Worm (Caenorhabditis elegans): ENCODE data around the gene F39E9.14.

The F39E9.14 gene

ce11 chrII:3303582-3303981 lies 13.1 kb upstream of the F39E9.14 start (continued):
- TF ChIP-seq tlp-1 (tag; optimal IDR thresholded peaks at IDR 0.05): no peak
- TF ChIP-seq ces-1 (GFP tag; optimal IDR thresholded peaks at IDR 0.05): no peak

ce11 chrII:3299457-3299856 lies 9.0 kb upstream of the F39E9.14 start, which contains the start of gene btb-22:
Gene btb-22, plus strand, starts transcription at chrII:3299757.
- no peak for TF ChIP-seq efl-1 (optimal IDR thresholded peaks at IDR 0.05)
- peak in 1 of 2 experiments; percentile 66 for TF ChIP-seq efl-1 (GFP tag; optimal IDR thresholded peaks at IDR 0.05 in 1 of 2)
- TF ChIP-seq C34B4.2 (tag; optimal IDR thresholded peaks at IDR 0.05): no peak

ce11 chrII:3297914-3298313 lies 7.5 kb upstream of the F39E9.14 start, which contains the start of gene btb-18:
Gene btb-18, plus strand, starts transcription at chrII:3298214.
- TF ChIP-seq tbx-2 (tag; optimal IDR thresholded peaks at IDR 0.05) (no peak), ceh-90 (tag; optimal IDR thresholded peaks at IDR 0.05) (no peak), lin-14 (GFP tag; optimal IDR thresholded peaks at IDR 0.05) (no peak), irx-1 (tag; optimal IDR thresholded peaks at IDR 0.05) (no peak), nhr-12 (tag; optimal IDR thresholded peaks at IDR 0.05) (no peak), aha-1 (tag; optimal IDR thresholded peaks at IDR 0.05) (no peak), egl-27 (tag; optimal IDR thresholded peaks at IDR 0.05) (no peak), unc-30 (tag; optimal IDR thresholded peaks at IDR 0.05) (no peak), nhr-28 (tag; optimal IDR thresholded peaks at IDR 0.05) (no peak), nhr-76 (tag; optimal IDR thresholded peaks at IDR 0.05) (no peak), C16A3.4 (tag; optimal IDR thresholded peaks at IDR 0.05) (no peak), hlh-4 (tag; optimal IDR thresholded peaks at IDR 0.05) (no peak), mep-1 (tag; optimal IDR thresholded peaks at IDR 0.05) (no peak), lir-3 (tag; optimal IDR thresholded peaks at IDR 0.05; ENCODE audit: poor library complexity) (no peak)

ce11 chrII:3296644-3297043 lies 6.2 kb upstream of the F39E9.14 start, which contains the start of gene btb-16:
Gene btb-16, plus strand, starts transcription at chrII:3296883.
- TF ChIP-seq mef-2 (tag; optimal IDR thresholded peaks at IDR 0.05) (no peak), efl-1 (optimal IDR thresholded peaks at IDR 0.05) (no peak), efl-1 (GFP tag; optimal IDR thresholded peaks at IDR 0.05 in 1 of 2) (peak in 1 of 2 experiments; percentile 77), elt-2 (tag; optimal IDR thresholded peaks at IDR 0.05) (peak; percentile 70), irx-1 (tag; optimal IDR thresholded peaks at IDR 0.05) (no peak), lin-35 (GFP tag; optimal IDR thresholded peaks at IDR 0.05) (peak in 1 of 2 experiments; percentile 22)

ce11 chrII:3295193-3295592 lies 4.7 kb upstream of the F39E9.14 start, which contains the start of gene btb-17:
Gene btb-17, plus strand, starts transcription at chrII:3295405.
- peak; percentile 73 for TF ChIP-seq elt-2 (tag; optimal IDR thresholded peaks at IDR 0.05)
- TF ChIP-seq skn-1 (tag; optimal IDR thresholded peaks at IDR 0.05): no peak
- TF ChIP-seq lin-35 (GFP tag; optimal IDR thresholded peaks at IDR 0.05): peak in 1 of 2 experiments; percentile 27

ce11 chrII:3287073-3287472 lies 3.4 kb downstream of the F39E9.14 start, which contains the start of gene sri-63:
Gene sri-63, plus strand, starts transcription at chrII:3287373.
- no peak for TF ChIP-seq unc-130 (tag; optimal IDR thresholded peaks at IDR 0.05)
- TF ChIP-seq fos-1 (tag; optimal IDR thresholded peaks at IDR 0.05): no peak
- TF ChIP-seq aly-2 (tag; optimal IDR thresholded peaks at IDR 0.05): no peak
- TF ChIP-seq zip-4 (GFP tag; optimal IDR thresholded peaks at IDR 0.05): no peak
- TF ChIP-seq nhr-11 (tag; optimal IDR thresholded peaks at IDR 0.05): no peak
- TF ChIP-seq hpl-2 (GFP tag; optimal IDR thresholded peaks at IDR 0.05): no peak

ce11 chrII:3284558-3284957 lies 5.9 kb downstream of the F39E9.14 start, which contains the start of gene scl-15:
Gene scl-15, minus strand, starts transcription at chrII:3284658.
- no peak for TF ChIP-seq ztf-4 (tag; optimal IDR thresholded peaks at IDR 0.05)
- no peak for TF ChIP-seq C16A3.4 (tag; optimal IDR thresholded peaks at IDR 0.05)
- no peak for TF ChIP-seq efl-1 (optimal IDR thresholded peaks at IDR 0.05)
- no peak for TF ChIP-seq efl-1 (GFP tag; optimal IDR thresholded peaks at IDR 0.05 in 1 of 2)
- TF ChIP-seq nhr-237 (tag; optimal IDR thresholded peaks at IDR 0.05): no peak
- TF ChIP-seq zag-1 (tag; optimal IDR thresholded peaks at IDR 0.05): no peak
- TF ChIP-seq lsy-2 (tag; optimal IDR thresholded peaks at IDR 0.05): no peak
- no peak for TF ChIP-seq nhr-71 (tag; optimal IDR thresholded peaks at IDR 0.05)
- TF ChIP-seq vab-15 (tag; optimal IDR thresholded peaks at IDR 0.05): no peak

All from whole organism, L1 larva.